Worm (Caenorhabditis elegans) whole organism, L4 larva: ENCODE results near the gene ZK666.15.

Experiments
- D1046.2 ChIP-seq: fragments of 200-800 bp; sonication (Bioruptor generic); IDR thresholded peaks from 2 replicates; pipeline ENCODE4 v1.3.6; 2022; ENCODE audit warnings: missing genetic modification characterization, missing compliant biosample characterization
- F10B5.3 ChIP-seq: sonication (generic microtip); optimal IDR thresholded peaks from 2 replicates; lab custom pipeline; 2016; ENCODE audit warnings: mild to moderate bottlenecking, missing genetic modification characterization, missing compliant biosample characterization
- F37D6.2 ChIP-seq: sonication (generic microtip); optimal IDR thresholded peaks from 2 replicates; lab custom pipeline; 2016; ENCODE audit warnings: mild to moderate bottlenecking, missing genetic modification characterization, missing compliant biosample characterization
- F44E2.7 ChIP-seq: fragments of 200-800 bp; sonication (Bioruptor generic); IDR thresholded peaks from 2 replicates; pipeline ENCODE4 v2.1.2; 2022; ENCODE audit warnings: missing genetic modification characterization, missing compliant biosample characterization
- R02D3.7 ChIP-seq: fragments of 150-350 bp; sonication (generic microtip); optimal IDR thresholded peaks from 3 replicates; lab custom pipeline; 2014; ENCODE audit warnings: missing biosample characterization, missing genetic modification characterization
- Y105C5A.15 ChIP-seq: fragments of 200-800 bp; sonication (Bioruptor generic); IDR thresholded peaks from 2 replicates; pipeline ENCODE4 v1.3.6; 2022; ENCODE audit warnings: missing genetic modification characterization, missing compliant biosample characterization
- Y75B8A.6 ChIP-seq: fragments of 200-800 bp; sonication (Bioruptor generic); IDR thresholded peaks from 2 replicates; pipeline ENCODE4 v1.3.6; 2022; ENCODE audit warnings: missing genetic modification reagents, missing genetic modification characterization, missing compliant biosample characterization
- aly-2 ChIP-seq: sonication (generic microtip); optimal IDR thresholded peaks from 2 replicates; lab custom pipeline; 2018; ENCODE audit warnings: missing biosample characterization, missing genetic modification characterization
- attf-4 ChIP-seq: sonication (generic microtip); optimal IDR thresholded peaks from 3 replicates; lab custom pipeline; 2017; ENCODE audit warnings: missing biosample characterization, missing genetic modification characterization
- ceh-28 ChIP-seq: fragments of 150-350 bp; optimal IDR thresholded peaks from 2 replicates; lab custom pipeline; 2014; ENCODE audit warnings: missing biosample characterization, missing genetic modification reagents, missing genetic modification characterization
- ceh-32 ChIP-seq: sonication (generic microtip); optimal IDR thresholded peaks from 2 replicates; lab custom pipeline; 2016; ENCODE audit warnings: mild to moderate bottlenecking, missing genetic modification characterization, missing compliant biosample characterization; ENCODE audit not compliant: poor library complexity
- ceh-62 ChIP-seq: sonication (generic microtip); optimal IDR thresholded peaks from 2 replicates; lab custom pipeline; 2017; ENCODE audit warnings: missing biosample characterization, missing genetic modification characterization
- ces-1 ChIP-seq: fragments of 150-350 bp; sonication (generic microtip); optimal IDR thresholded peaks from 4 replicates; lab custom pipeline; 2014; ENCODE audit warnings: missing biosample characterization, missing genetic modification reagents, missing genetic modification characterization
- daf-12 ChIP-seq: fragments of 150-350 bp; optimal IDR thresholded peaks from 2 replicates; lab custom pipeline; 2014; ENCODE audit warnings: missing biosample characterization, missing genetic modification reagents, missing genetic modification characterization
- daf-16 ChIP-seq, 3 experiments: sonication (generic microtip); optimal IDR thresholded peaks; 2 replicates each; lab custom pipeline; 2016 to 2017; ENCODE audit warnings: missing genetic modification characterization in 3 of 3, missing genetic modification reagents in 3 of 3, mild to moderate bottlenecking in 2 of 3, missing compliant biosample characterization in 2 of 3, missing biosample characterization in 1 of 3, moderate library complexity in 1 of 3
- daf-8 ChIP-seq: fragments of 200-800 bp; sonication (Bioruptor generic); IDR thresholded peaks from 2 replicates; pipeline ENCODE4 v1.3.6; 2022; ENCODE audit warnings: missing genetic modification characterization, missing compliant biosample characterization
- dmd-8 ChIP-seq: fragments of 200-800 bp; sonication (Bioruptor generic); IDR thresholded peaks from 2 replicates; pipeline ENCODE4 v1.3.6; 2022; ENCODE audit warnings: missing genetic modification characterization, missing compliant biosample characterization
- dmd-9 ChIP-seq: fragments of 200-800 bp; sonication (Bioruptor generic); IDR thresholded peaks from 2 replicates; pipeline ENCODE4 v1.3.6; 2022; ENCODE audit warnings: missing genetic modification reagents, missing genetic modification characterization, missing compliant biosample characterization
- duxl-1 ChIP-seq: sonication (generic microtip); optimal IDR thresholded peaks from 2 replicates; lab custom pipeline; 2016; ENCODE audit warnings: mild to moderate bottlenecking, missing genetic modification characterization, moderate library complexity, missing compliant biosample characterization; ENCODE audit not compliant: poor library complexity
- egl-27 ChIP-seq: sonication (generic microtip); optimal IDR thresholded peaks from 3 replicates; lab custom pipeline; 2017; ENCODE audit warnings: missing biosample characterization, missing genetic modification reagents, missing genetic modification characterization
- egl-43 ChIP-seq: fragments of 200-800 bp; sonication (Bioruptor generic); IDR thresholded peaks from 2 replicates; pipeline ENCODE4 v1.3.6; 2022; ENCODE audit warnings: missing genetic modification reagents, missing genetic modification characterization, missing compliant biosample characterization
- fkh-10 ChIP-seq: fragments of 150-350 bp; optimal IDR thresholded peaks from 2 replicates; lab custom pipeline; 2014; ENCODE audit warnings: missing biosample characterization, missing genetic modification reagents, missing genetic modification characterization
- gei-8 ChIP-seq: fragments of 200-800 bp; sonication (Bioruptor generic); optimal IDR thresholded peaks from 2 replicates; lab custom pipeline; 2018; ENCODE audit warnings: mild to moderate bottlenecking, missing genetic modification characterization, missing compliant biosample characterization
- hif-1 ChIP-seq, 2 experiments: sonication (generic microtip); optimal IDR thresholded peaks; 2 replicates each; lab custom pipeline; 2016 to 2017; ENCODE audit warnings: missing compliant biosample characterization in 2 of 2, missing genetic modification characterization in 2 of 2, missing genetic modification reagents in 2 of 2, missing genotype in 2 of 2, mild to moderate bottlenecking in 1 of 2
- lin-1 ChIP-seq: fragments of 200-800 bp; sonication (Bioruptor generic); IDR thresholded peaks from 2 replicates; pipeline ENCODE4 v1.3.6; 2022; ENCODE audit warnings: missing genetic modification reagents, missing genetic modification characterization, missing compliant biosample characterization
- lin-15B ChIP-seq: fragments of 150-350 bp; sonication (generic microtip); optimal IDR thresholded peaks from 3 replicates; lab custom pipeline; 2014; ENCODE audit warnings: missing biosample characterization, missing genetic modification characterization
- lin-29 ChIP-seq: fragments of 200-800 bp; sonication (Bioruptor generic); IDR thresholded peaks from 2 replicates; pipeline ENCODE4 v1.3.6; 2022; ENCODE audit warnings: missing genetic modification reagents, missing genetic modification characterization, missing compliant biosample characterization
- lin-38 ChIP-seq: fragments of 200-800 bp; sonication (Bioruptor generic); IDR thresholded peaks from 2 replicates; pipeline ENCODE4 v1.3.6; 2022; ENCODE audit warnings: missing genetic modification reagents, missing genetic modification characterization, missing compliant biosample characterization
- lin-39 ChIP-seq: fragments of 150-350 bp; optimal IDR thresholded peaks from 2 replicates; lab custom pipeline; 2014; ENCODE audit warnings: missing biosample characterization, missing genetic modification reagents, missing genetic modification characterization
- lsy-2 ChIP-seq, 2 experiments: fragments of 150-350 bp in 1 of 2; sonication (generic microtip) in 1 of 2; optimal IDR thresholded peaks; 2 replicates each; lab custom pipeline; 2014 to 2017; ENCODE audit warnings: missing biosample characterization in 2 of 2, missing genetic modification characterization in 2 of 2
- mdl-1 ChIP-seq, 2 experiments: fragments of 150-350 bp in 1 of 2; sonication (generic microtip) in 1 of 2; optimal IDR thresholded peaks; 2 replicates each; lab custom pipeline; 2014 to 2017; ENCODE audit warnings: missing biosample characterization in 2 of 2, missing genetic modification characterization in 2 of 2
- mep-1 ChIP-seq: fragments of 150-350 bp; sonication (generic microtip); optimal IDR thresholded peaks from 3 replicates; lab custom pipeline; 2014; ENCODE audit warnings: missing biosample characterization, missing genetic modification characterization
- mxl-2 ChIP-seq: fragments of 200-800 bp; sonication (Bioruptor generic); conservative IDR thresholded peaks from 2 replicates; pipeline ENCODE4 v1.3.6; 2022; ENCODE audit warnings: missing genetic modification reagents, missing genetic modification characterization, missing compliant biosample characterization
- nhr-102 ChIP-seq: sonication (generic microtip); optimal IDR thresholded peaks from 2 replicates; lab custom pipeline; 2016; ENCODE audit warnings: mild to moderate bottlenecking, missing genetic modification characterization, moderate library complexity, missing compliant biosample characterization
- nhr-41 ChIP-seq: fragments of 200-800 bp; sonication (Bioruptor generic); IDR thresholded peaks from 2 replicates; pipeline ENCODE4 v1.3.6; 2022; ENCODE audit warnings: missing genetic modification reagents, missing genetic modification characterization, missing compliant biosample characterization
- nhr-42 ChIP-seq: fragments of 200-800 bp; sonication (Bioruptor generic); IDR thresholded peaks from 2 replicates; pipeline ENCODE4 v1.3.6; 2022; ENCODE audit warnings: missing genetic modification characterization, missing compliant biosample characterization
- nhr-48 ChIP-seq: sonication (generic microtip); optimal IDR thresholded peaks from 2 replicates; lab custom pipeline; 2016; ENCODE audit warnings: mild to moderate bottlenecking, missing genetic modification characterization, missing compliant biosample characterization
- nhr-6 ChIP-seq: fragments of 150-350 bp; optimal IDR thresholded peaks from 2 replicates; lab custom pipeline; 2014; ENCODE audit warnings: missing biosample characterization, missing genetic modification characterization
- pha-4 ChIP-seq, 2 experiments: fragments of 150-350 bp in 1 of 2; fragments of 200-800 bp in 1 of 2; sonication (Bioruptor generic) in 1 of 2; IDR thresholded peaks in 1 of 2; optimal IDR thresholded peaks in 1 of 2; 2 replicates each; pipeline versions ENCODE4 v1.3.6 to Lab custom; 2014 to 2022; ENCODE audit warnings: missing genetic modification characterization in 2 of 2, missing genetic modification reagents in 2 of 2, missing biosample characterization in 1 of 2, missing compliant biosample characterization in 1 of 2
- php-3 ChIP-seq: fragments of 200-800 bp; sonication (Bioruptor generic); IDR thresholded peaks from 2 replicates; pipeline ENCODE4 v1.3.6; 2022; ENCODE audit warnings: missing genetic modification reagents, missing genetic modification characterization, missing compliant biosample characterization
- spr-1 ChIP-seq: sonication (generic microtip); optimal IDR thresholded peaks from 2 replicates; lab custom pipeline; 2016; ENCODE audit warnings: mild to moderate bottlenecking, missing genetic modification characterization, missing compliant biosample characterization
- spr-3 ChIP-seq: fragments of 200-800 bp; sonication (Bioruptor generic); optimal IDR thresholded peaks from 2 replicates; lab custom pipeline; 2018; ENCODE audit warnings: mild to moderate bottlenecking, missing genetic modification characterization, missing compliant biosample characterization
- tag-97 ChIP-seq: fragments of 200-800 bp; sonication (Bioruptor generic); IDR thresholded peaks from 2 replicates; pipeline ENCODE4 v1.3.6; 2022; ENCODE audit warnings: missing genetic modification characterization, missing compliant biosample characterization
- tra-1 ChIP-seq: fragments of 200-800 bp; sonication (Bioruptor generic); IDR thresholded peaks from 2 replicates; pipeline ENCODE4 v1.3.6; 2022; ENCODE audit warnings: missing genetic modification reagents, missing genetic modification characterization, missing compliant biosample characterization
- unc-130 ChIP-seq: sonication (generic microtip); optimal IDR thresholded peaks from 2 replicates; lab custom pipeline; 2016; ENCODE audit warnings: missing genetic modification reagents, missing genetic modification characterization, missing compliant biosample characterization
- zfp-2 ChIP-seq: sonication (generic microtip); optimal IDR thresholded peaks from 2 replicates; lab custom pipeline; 2016; ENCODE audit warnings: mild to moderate bottlenecking, missing genetic modification characterization, missing compliant biosample characterization
- zfp-3 ChIP-seq: fragments of 200-800 bp; sonication (Bioruptor generic); conservative IDR thresholded peaks from 2 replicates; pipeline ENCODE4 v1.3.6; 2022; ENCODE audit warnings: missing genetic modification reagents, missing genetic modification characterization, missing compliant biosample characterization
- zip-11 ChIP-seq: fragments of 200-800 bp; sonication (Bioruptor generic); IDR thresholded peaks from 2 replicates; pipeline ENCODE4 v1.3.6; 2022; ENCODE audit warnings: missing genetic modification characterization, missing compliant biosample characterization
- ztf-11 ChIP-seq: fragments of 150-350 bp; optimal IDR thresholded peaks from 2 replicates; lab custom pipeline; 2014; ENCODE audit warnings: missing biosample characterization, missing genetic modification characterization
- ztf-7 ChIP-seq: fragments of 150-350 bp; optimal IDR thresholded peaks from 2 replicates; lab custom pipeline; 2014; ENCODE audit warnings: missing biosample characterization, missing genetic modification characterization

The ZK666.15 gene

DNA sequence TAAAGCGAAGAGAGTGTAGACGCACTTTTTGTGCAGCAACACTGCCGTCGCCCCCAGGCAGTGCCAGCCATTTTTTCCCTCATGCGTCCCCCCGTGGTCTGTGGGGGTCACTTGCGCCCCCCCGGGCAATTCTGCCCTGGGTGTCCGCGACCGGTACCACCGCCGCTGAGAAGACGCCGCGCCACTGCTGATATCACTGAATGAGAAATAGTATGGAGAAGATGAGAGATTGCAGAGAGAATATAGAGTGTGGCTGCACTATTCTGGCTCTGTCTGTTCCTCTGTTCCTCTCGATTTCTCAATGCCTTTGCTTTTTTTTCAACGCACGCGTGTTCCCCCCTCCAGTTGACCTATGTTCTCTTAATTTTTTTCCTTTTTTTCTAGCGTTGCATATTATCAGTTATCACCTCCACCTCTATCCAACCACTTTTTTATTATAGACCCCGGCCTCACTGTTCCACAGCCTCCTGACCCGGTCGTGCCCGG lies 40.9 kb downstream of the ZK666.15 start, which contains the start of gene mab-10 (continued):
- TF ChIP-seq zfp-3 (GFP tag; lab: Robert Waterston, UW) (no peak), daf-12 (tag; lab: Kevin White, UChicago) (no peak), ceh-28 (tag; lab: Kevin White, UChicago) (no peak), daf-16 (GFP tag; optimal IDR thresholded peaks at IDR 0.05; lab: Kevin White, UChicago) (peak in 1 of 2 experiments; percentile 26), daf-16 (tag; optimal IDR thresholded peaks at IDR 0.05; lab: Kevin White, UChicago) (peak; percentile 40), egl-27 (tag; lab: Kevin White, UChicago) (no peak), tra-1 (GFP tag; lab: Robert Waterston, UW) (no peak), tag-97 (GFP tag; lab: Robert Waterston, UW) (no peak), R02D3.7 (no peak), F37D6.2 (tag; lab: Kevin White, UChicago) (peak; percentile 17), dmd-9 (GFP tag; lab: Robert Waterston, UW) (no peak), nhr-102 (peak; percentile 17), lin-39 (tag; lab: Kevin White, UChicago) (no peak), F10B5.3 (tag; lab: Kevin White, UChicago) (no peak), fkh-10 (GFP tag; lab: Kevin White, UChicago) (no peak), ceh-62 (tag; lab: Kevin White, UChicago) (no peak), Y105C5A.15 (GFP tag; lab: Robert Waterston, UW) (no peak), lin-29 (GFP tag; lab: Robert Waterston, UW) (no peak), daf-8 (no peak), duxl-1 (tag; lab: Kevin White, UChicago) (peak; percentile 20), egl-43 (GFP tag; lab: Robert Waterston, UW) (no peak), zfp-2 (tag; lab: Kevin White, UChicago) (no peak), mep-1 (peak; percentile 64), Y75B8A.6 (no peak), gei-8 (GFP tag; lab: Kevin White, UChicago) (peak; percentile 20), mxl-2 (GFP tag; lab: Robert Waterston, UW) (no peak), dmd-8 (GFP tag; lab: Robert Waterston, UW) (no peak), zip-11 (GFP tag; lab: Robert Waterston, UW) (no peak), mdl-1 (tag; optimal IDR thresholded peaks at IDR 0.05; lab: Kevin White, UChicago) (peak; percentile 14 to 80), nhr-48 (tag; lab: Kevin White, UChicago) (peak; percentile 20), nhr-41 (GFP tag; lab: Robert Waterston, UW) (no peak), php-3 (GFP tag; lab: Robert Waterston, UW) (peak; percentile 71; the same call in 1 of the 2 replicates), pha-4 (GFP tag; IDR thresholded peaks at IDR 0.05; lab: Robert Waterston, UW) (peak; percentile 17; the same call in 1 of the 2 replicates), pha-4 (tag; optimal IDR thresholded peaks at IDR 0.05; lab: Kevin White, UChicago) (peak; percentile 49), ztf-11 (tag; lab: Kevin White, UChicago) (no peak), F44E2.7 (GFP tag; lab: Robert Waterston, UW) (0 out of 2 replicates have a peak, but pooled peaks have one; percentile 19), attf-4 (tag; lab: Kevin White, UChicago) (no peak), lin-38 (GFP tag; lab: Robert Waterston, UW) (0 out of 2 replicates have a peak, but pooled peaks have one; percentile 19), lsy-2 (tag; optimal IDR thresholded peaks at IDR 0.05; lab: Kevin White, UChicago) (peak in 1 of 2 experiments; percentile 53), hif-1 (tag; optimal IDR thresholded peaks at IDR 0.05; lab: Kevin White, UChicago) (peak in 1 of 2 experiments; percentile 63), spr-3 (GFP tag; lab: Kevin White, UChicago) (no peak), aly-2 (tag; lab: Kevin White, UChicago) (no peak), lin-1 (peak; percentile 23; the same call in 1 of the 2 replicates), nhr-42 (GFP tag; lab: Robert Waterston, UW) (no peak), D1046.2 (GFP tag; lab: Robert Waterston, UW) (no peak), ceh-32 (tag; lab: Kevin White, UChicago) (peak; percentile 40), ztf-7 (no peak), spr-1 (tag; lab: Kevin White, UChicago) (no peak), nhr-6 (tag; lab: Kevin White, UChicago) (peak; percentile 46), lin-15B (tag; lab: Kevin White, UChicago) (no peak), ces-1 (GFP tag; lab: Kevin White, UChicago) (no peak), unc-130 (GFP tag; lab: Kevin White, UChicago) (no peak)
